Fruit fly (Drosophila melanogaster) Kc167 (cell line): ENCODE results near the gene Mdh1.

Experiments used
- Myc ChIP-seq: fragments of >200 bp; optimal IDR thresholded peaks from 2 replicates; lab custom pipeline; 2017; ENCODE audit warnings: missing external identifiers
- h ChIP-seq: fragments of >200 bp; optimal IDR thresholded peaks from 3 replicates; lab custom pipeline; 2018; ENCODE audit warnings: missing external identifiers
- insv ChIP-seq: fragments of >200 bp; optimal IDR thresholded peaks from 3 replicates; lab custom pipeline; 2018; ENCODE audit warnings: missing external identifiers
- ttk ChIP-seq: sonication (Bioruptor generic); optimal IDR thresholded peaks from 2 replicates; lab custom pipeline; 2017; ENCODE audit warnings: missing external identifiers

- no peak for TF ChIP-seq ttk (lab: Kevin White, UChicago)
- TF ChIP-seq insv = no peak
- TF ChIP-seq Myc (lab: Kevin White, UChicago) = no peak
- TF ChIP-seq h (lab: Kevin White, UChicago) = no peak
These were observed 7.7 kb upstream of the Mdh1 start for dm6 chr2L:10403803-10404315.
